Fruit fly (Drosophila melanogaster) whole organism, embryonic: Measurements from ENCODE around the gene Cdc42.

Experiments
- BEAF-32 ChIP-seq: fragments of 200-800 bp; sonication (Bioruptor generic); optimal IDR thresholded peaks from 3 replicates; lab custom pipeline; 2017; ENCODE audit warnings: missing biosample characterization, missing genetic modification characterization, mild to moderate bottlenecking, moderate library complexity, missing genetic modification reagents
- CG10267 ChIP-seq: fragments of 200-800 bp; sonication (Bioruptor generic); optimal IDR thresholded peaks from 2 replicates; lab custom pipeline; 2018; ENCODE audit warnings: missing biosample characterization, mild to moderate bottlenecking, missing genetic modification characterization, moderate library complexity
- CG12391 ChIP-seq: fragments of 200-800 bp; sonication (Bioruptor generic); optimal IDR thresholded peaks from 3 replicates; lab custom pipeline; 2018; ENCODE audit warnings: missing biosample characterization, mild to moderate bottlenecking, missing genetic modification characterization, moderate library complexity
- CG13287 ChIP-seq: fragments of 200-800 bp; sonication (Bioruptor generic); IDR thresholded peaks from 2 replicates; pipeline ENCODE4 v1.3.6; 2022; ENCODE audit warnings: missing biosample characterization, missing genetic modification characterization; ENCODE audit not compliant: partially characterized antibody
- CG13624 ChIP-seq: fragments of 200-800 bp; sonication (Bioruptor generic); optimal IDR thresholded peaks from 2 replicates; lab custom pipeline; 2016; ENCODE audit warnings: missing biosample characterization, missing genetic modification characterization
- CG17186 ChIP-seq: fragments of 200-800 bp; sonication (Bioruptor generic); optimal IDR thresholded peaks from 3 replicates; lab custom pipeline; 2017; ENCODE audit warnings: missing biosample characterization, missing genetic modification reagents, missing genetic modification characterization
- CG17829 ChIP-seq: fragments of 200-800 bp; optimal IDR thresholded peaks from 2 replicates; lab custom pipeline; 2019; ENCODE audit warnings: missing biosample characterization, mild to moderate bottlenecking, missing genetic modification characterization, moderate library complexity
- CG18599 ChIP-seq: fragments of 200-800 bp; sonication (Bioruptor generic); optimal IDR thresholded peaks from 3 replicates; lab custom pipeline; 2017; ENCODE audit warnings: missing biosample characterization, missing genetic modification characterization, mild to moderate bottlenecking, moderate library complexity, missing genetic modification reagents
- CG32532 ChIP-seq: fragments of 200-800 bp; sonication (Bioruptor generic); IDR thresholded peaks from 2 replicates; pipeline ENCODE4 v1.3.6; 2022; ENCODE audit warnings: missing biosample characterization, missing genetic modification characterization
- CG4617 ChIP-seq: fragments of 200-800 bp; sonication (Bioruptor generic); optimal IDR thresholded peaks from 3 replicates; lab custom pipeline; 2016; ENCODE audit warnings: missing biosample characterization, missing genetic modification characterization, borderline replicate concordance
- CG4730 ChIP-seq: fragments of 200-800 bp; sonication (Bioruptor generic); IDR thresholded peaks from 2 replicates; pipeline ENCODE4 v1.3.6; 2022; ENCODE audit warnings: missing biosample characterization, missing genetic modification characterization
- CG4854 ChIP-seq: fragments of 200-800 bp; sonication (Bioruptor generic); optimal IDR thresholded peaks from 2 replicates; lab custom pipeline; 2016; ENCODE audit warnings: missing biosample characterization, missing genetic modification characterization, inconsistent platforms
- CG5245 ChIP-seq: fragments of 200-800 bp; sonication (Bioruptor generic); optimal IDR thresholded peaks from 3 replicates; lab custom pipeline; 2016; ENCODE audit warnings: missing biosample characterization, missing genetic modification characterization
- CG7928 ChIP-seq: fragments of 200-800 bp; sonication (Bioruptor generic); optimal IDR thresholded peaks from 2 replicates; lab custom pipeline; 2017; ENCODE audit warnings: missing biosample characterization, mild to moderate bottlenecking, missing genetic modification characterization
- CG7987 ChIP-seq: fragments of 200-800 bp; sonication (Bioruptor generic); optimal IDR thresholded peaks from 2 replicates; lab custom pipeline; 2018; ENCODE audit warnings: missing biosample characterization, mild to moderate bottlenecking, missing genetic modification characterization, moderate library complexity
- CG8765 ChIP-seq: fragments of 200-800 bp; sonication (Bioruptor generic); IDR thresholded peaks from 2 replicates; pipeline ENCODE4 v1.3.6; 2022; ENCODE audit warnings: missing biosample characterization, missing genetic modification characterization
- CG9797 ChIP-seq: fragments of 200-800 bp; sonication (Bioruptor generic); optimal IDR thresholded peaks from 3 replicates; lab custom pipeline; 2018; ENCODE audit warnings: missing biosample characterization, mild to moderate bottlenecking, missing genetic modification characterization
- CoRest ChIP-seq: fragments of 200-800 bp; sonication (Bioruptor generic); optimal IDR thresholded peaks from 3 replicates; lab custom pipeline; 2018; ENCODE audit warnings: missing biosample characterization, mild to moderate bottlenecking, missing genetic modification characterization, moderate library complexity
- Dfd ChIP-seq, 2 experiments: fragments of >200 bp; optimal IDR thresholded peaks; 2 replicates each; lab custom pipeline; 2017; ENCODE audit warnings: missing biosample characterization in 2 of 2, missing genetic modification characterization in 2 of 2
- Dll ChIP-seq: fragments of 200-800 bp; sonication (Bioruptor generic); IDR thresholded peaks from 4 replicates; pipeline ENCODE4 v1.3.6; 2022; ENCODE audit warnings: missing biosample characterization, missing genetic modification characterization; ENCODE audit not compliant: partially characterized antibody
- Dref ChIP-seq: fragments of 200-800 bp; sonication (Bioruptor generic); IDR thresholded peaks from 2 replicates; pipeline ENCODE4 v1.3.6; 2022; ENCODE audit warnings: missing biosample characterization, missing genetic modification characterization
- Ets97D ChIP-seq: fragments of 200-800 bp; sonication (Bioruptor generic); optimal IDR thresholded peaks from 3 replicates; lab custom pipeline; 2016; ENCODE audit warnings: missing biosample characterization, missing genetic modification characterization
- Hand ChIP-seq: fragments of 200-800 bp; sonication (Bioruptor generic); optimal IDR thresholded peaks from 2 replicates; lab custom pipeline; 2017; ENCODE audit warnings: mild to moderate bottlenecking, missing biosample characterization, missing genetic modification reagents, missing genetic modification characterization
- Jarid2 ChIP-seq: fragments of 200-800 bp; sonication (Bioruptor generic); optimal IDR thresholded peaks from 3 replicates; lab custom pipeline; 2017; ENCODE audit warnings: mild to moderate bottlenecking, missing biosample characterization, missing genetic modification reagents, missing genetic modification characterization
- MTF-1 ChIP-seq: fragments of 200-800 bp; sonication (Bioruptor generic); optimal IDR thresholded peaks from 2 replicates; lab custom pipeline; 2018; ENCODE audit warnings: missing biosample characterization, mild to moderate bottlenecking, missing genetic modification characterization, borderline replicate concordance
- PHDP ChIP-seq: fragments of 200-800 bp; sonication (Bioruptor generic); optimal IDR thresholded peaks from 3 replicates; lab custom pipeline; 2018; ENCODE audit warnings: missing biosample characterization, mild to moderate bottlenecking, missing genetic modification characterization, moderate library complexity
- Scr ChIP-seq: fragments of 200-800 bp; sonication (Bioruptor generic); IDR thresholded peaks from 2 replicates; pipeline ENCODE4 v1.3.6; 2022; ENCODE audit warnings: missing biosample characterization, missing genetic modification characterization; ENCODE audit not compliant: partially characterized antibody
- amos ChIP-seq: fragments of 200-800 bp; sonication (Bioruptor generic); IDR thresholded peaks from 2 replicates; pipeline ENCODE4 v1.3.6; 2022; ENCODE audit warnings: missing biosample characterization, missing genetic modification characterization; ENCODE audit not compliant: partially characterized antibody
- bbx ChIP-seq: fragments of 200-800 bp; sonication (Bioruptor generic); IDR thresholded peaks from 2 replicates; pipeline ENCODE4 v1.3.6; 2022; ENCODE audit warnings: missing biosample characterization, missing genetic modification characterization; ENCODE audit not compliant: partially characterized antibody
- br ChIP-seq: fragments of >200 bp; optimal IDR thresholded peaks from 2 replicates; lab custom pipeline; 2017
- cad ChIP-seq: fragments of >200 bp; optimal IDR thresholded peaks from 2 replicates; lab custom pipeline; 2017; ENCODE audit warnings: missing biosample characterization, missing genetic modification characterization
- cg ChIP-seq: fragments of 200-800 bp; sonication (Bioruptor generic); optimal IDR thresholded peaks from 3 replicates; lab custom pipeline; 2019; ENCODE audit warnings: missing biosample characterization, mild to moderate bottlenecking, missing genetic modification characterization, moderate library complexity
- chn ChIP-seq: fragments of 200-800 bp; sonication (Bioruptor generic); optimal IDR thresholded peaks from 2 replicates; lab custom pipeline; 2016; ENCODE audit warnings: missing biosample characterization, missing genetic modification characterization
- crc ChIP-seq: fragments of 200-800 bp; sonication (Bioruptor generic); optimal IDR thresholded peaks from 2 replicates; lab custom pipeline; 2016; ENCODE audit warnings: missing biosample characterization, missing genetic modification characterization
- dpn ChIP-seq, 2 experiments: fragments of 200-800 bp; sonication (Bioruptor generic); optimal IDR thresholded peaks; 3 replicates each; lab custom pipeline; 2016; ENCODE audit warnings: missing biosample characterization in 2 of 2, missing genetic modification characterization in 2 of 2
- maf-S ChIP-seq: fragments of 200-800 bp; sonication (Bioruptor generic); optimal IDR thresholded peaks from 2 replicates; lab custom pipeline; 2016; ENCODE audit warnings: missing biosample characterization, missing genetic modification characterization
- peb ChIP-seq: fragments of 200-800 bp; sonication (Bioruptor generic); IDR thresholded peaks from 2 replicates; pipeline ENCODE4 v1.3.6; 2022; ENCODE audit warnings: missing biosample characterization, missing genetic modification characterization
- phol ChIP-seq: fragments of 200-800 bp; sonication (Bioruptor generic); optimal IDR thresholded peaks from 3 replicates; lab custom pipeline; 2018; ENCODE audit warnings: missing biosample characterization, mild to moderate bottlenecking, missing genetic modification characterization, moderate library complexity
- pzg ChIP-seq: fragments of 200-800 bp; sonication (Bioruptor generic); optimal IDR thresholded peaks from 3 replicates; lab custom pipeline; 2018; ENCODE audit warnings: missing biosample characterization, mild to moderate bottlenecking, missing genetic modification characterization, moderate library complexity
- sd ChIP-seq: fragments of 200-800 bp; sonication (Bioruptor generic); optimal IDR thresholded peaks from 3 replicates; lab custom pipeline; 2018; ENCODE audit warnings: missing biosample characterization, mild to moderate bottlenecking, missing genetic modification characterization, moderate library complexity
- sna ChIP-seq: fragments of 200-800 bp; sonication (Bioruptor generic); IDR thresholded peaks from 2 replicates; pipeline ENCODE4 v1.3.6; 2022; ENCODE audit warnings: missing biosample characterization, missing genetic modification characterization; ENCODE audit not compliant: partially characterized antibody
- sob ChIP-seq: fragments of 200-800 bp; sonication (Bioruptor generic); IDR thresholded peaks from 2 replicates; pipeline ENCODE4 v1.3.6; 2022; ENCODE audit warnings: missing biosample characterization, missing genetic modification characterization
- stwl ChIP-seq: fragments of 200-800 bp; sonication (Bioruptor generic); optimal IDR thresholded peaks from 3 replicates; lab custom pipeline; 2018; ENCODE audit warnings: missing biosample characterization, mild to moderate bottlenecking, missing genetic modification characterization, moderate library complexity
- sug ChIP-seq: fragments of 200-800 bp; optimal IDR thresholded peaks from 2 replicates; lab custom pipeline; 2019; ENCODE audit warnings: missing biosample characterization, mild to moderate bottlenecking, missing genetic modification characterization, moderate library complexity
- unc-4 ChIP-seq: fragments of 200-800 bp; sonication (Bioruptor generic); IDR thresholded peaks from 2 replicates; pipeline ENCODE4 v1.3.6; 2022; ENCODE audit warnings: missing biosample characterization, missing genetic modification characterization; ENCODE audit not compliant: partially characterized antibody
- usp ChIP-seq: fragments of >200 bp; optimal IDR thresholded peaks from 2 replicates; lab custom pipeline; 2017; ENCODE audit warnings: missing biosample characterization, missing genetic modification characterization
- vfl ChIP-seq: fragments of 200-800 bp; sonication (Bioruptor generic); optimal IDR thresholded peaks from 2 replicates; lab custom pipeline; 2016; ENCODE audit warnings: missing biosample characterization, missing genetic modification characterization
- wdn ChIP-seq: fragments of 200-800 bp; sonication (Bioruptor generic); IDR thresholded peaks from 2 replicates; pipeline ENCODE4 v1.3.6; 2022; ENCODE audit warnings: missing biosample characterization, missing genetic modification characterization
- zfh1 ChIP-seq: fragments of 200-800 bp; sonication (Bioruptor generic); IDR thresholded peaks from 3 replicates; pipeline ENCODE4 v1.3.6; 2022; ENCODE audit warnings: missing biosample characterization, missing genetic modification characterization
- zfh2 ChIP-seq: fragments of 200-800 bp; sonication (Bioruptor generic); optimal IDR thresholded peaks from 2 replicates; lab custom pipeline; 2016; ENCODE audit warnings: missing biosample characterization, missing genetic modification characterization

Cdc42 gene

DNA sequence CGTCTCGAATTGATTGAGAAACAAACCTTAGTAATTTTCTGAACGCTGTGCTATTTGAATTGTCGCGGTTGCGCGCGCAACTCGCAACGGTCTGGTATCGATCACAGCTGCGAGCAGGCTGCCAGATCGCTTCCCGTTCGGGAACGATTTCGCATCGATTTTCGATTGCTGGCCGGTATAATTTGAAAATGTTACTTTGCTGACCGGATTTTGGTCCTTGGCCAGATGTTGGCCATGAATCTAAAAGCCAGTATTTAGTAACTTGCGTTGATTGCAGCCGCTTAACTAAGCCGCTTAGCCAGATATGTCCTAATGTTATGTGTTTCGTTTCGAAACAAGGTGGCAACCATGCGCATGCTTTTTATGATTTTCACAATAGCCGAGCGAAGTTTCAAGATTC lies 51.7 kb downstream of the Cdc42 start (continued):
- TF ChIP-seq CG4730 (no peak), CG4854 (GFP tag; lab: Kevin White, UChicago) (no peak), bbx (0 out of 2 replicates have a peak, but pooled peaks have one; percentile 41), cad (no peak), Scr (GFP tag; lab: Robert Waterston, UW) (peak; percentile 54), CoRest (tag; lab: Kevin White, UChicago) (peak; percentile 54), Dll (GFP tag; lab: Robert Waterston, UW) (peak; percentile 44; the same call in 1 of the 4 replicates), CG17829 (tag; lab: Kevin White, UChicago) (peak; percentile 11), CG32532 (GFP tag; lab: Robert Waterston, UW) (peak; percentile 35; the same call in 1 of the 2 replicates), CG9797 (GFP tag; lab: Kevin White, UChicago) (peak; percentile 43), usp (no peak), CG4617 (peak; percentile 26), zfh2 (GFP tag; lab: Kevin White, UChicago) (peak; percentile 7), unc-4 (peak; percentile 51), sd (tag; lab: Kevin White, UChicago) (no peak), CG12391 (tag; lab: Kevin White, UChicago) (no peak), PHDP (tag; lab: Kevin White, UChicago) (no peak), Ets97D (GFP tag; lab: Kevin White, UChicago) (peak; percentile 41), wdn (no peak), sob (GFP tag; lab: Robert Waterston, UW) (0 out of 2 replicates have a peak, but pooled peaks have one; percentile 36), MTF-1 (no peak), cg (GFP tag; lab: Kevin White, UChicago) (no peak), BEAF-32 (GFP tag; lab: Kevin White, UChicago) (peak; percentile 64), Dref (GFP tag; lab: Robert Waterston, UW) (peak; percentile 86), CG13624 (GFP tag; lab: Kevin White, UChicago) (peak; percentile 11), CG18599 (GFP tag; lab: Kevin White, UChicago) (no peak), Hand (no peak), Jarid2 (GFP tag; lab: Kevin White, UChicago) (no peak), Dfd (GFP tag; optimal IDR thresholded peaks at IDR 0.05; lab: Kevin White, UChicago) (no peak), peb (GFP tag; lab: Robert Waterston, UW) (no peak), maf-S (GFP tag; lab: Kevin White, UChicago) (no peak), stwl (tag; lab: Kevin White, UChicago) (peak; percentile 19), CG17186 (GFP tag; lab: Kevin White, UChicago) (peak; percentile 68), chn (GFP tag; lab: Kevin White, UChicago) (no peak), dpn (GFP tag; optimal IDR thresholded peaks at IDR 0.05; lab: Kevin White, UChicago) (peak in 1 of 2 experiments; percentile 8), vfl (GFP tag; lab: Kevin White, UChicago) (no peak), sna (GFP tag; lab: Robert Waterston, UW) (peak; percentile 44; the same call in 1 of the 2 replicates), pzg (GFP tag; lab: Kevin White, UChicago) (peak; percentile 82), amos (GFP tag; lab: Robert Waterston, UW) (peak; percentile 51), zfh1 (no peak), CG10267 (peak; percentile 53), phol (tag; lab: Kevin White, UChicago) (peak; percentile 45), CG13287 (GFP tag; lab: Robert Waterston, UW) (peak; percentile 60), CG5245 (no peak), br (lab: Kevin White, UChicago) (no peak), CG7987 (GFP tag; lab: Kevin White, UChicago) (no peak), crc (no peak), CG8765 (GFP tag; lab: Robert Waterston, UW) (no peak), CG7928 (GFP tag; lab: Kevin White, UChicago) (no peak), sug (peak; percentile 35)
